Fruit fly (Drosophila melanogaster) whole organism, embryonic: ENCODE data around the gene fwe.

Experiments used
- Ada2b ChIP-seq: fragments of 200-800 bp; sonication (Bioruptor generic); IDR thresholded peaks from 2 replicates; pipeline ENCODE4 v1.3.6; 2022; ENCODE audit warnings: missing biosample characterization, missing genetic modification characterization
- C15 ChIP-seq: fragments of 200-800 bp; sonication (Bioruptor generic); IDR thresholded peaks from 3 replicates; pipeline ENCODE4 v1.3.6; 2022; ENCODE audit warnings: missing biosample characterization, missing genetic modification characterization
- CG10654 ChIP-seq: fragments of 200-800 bp; sonication (Bioruptor generic); optimal IDR thresholded peaks from 2 replicates; lab custom pipeline; 2016; ENCODE audit warnings: missing biosample characterization, missing genetic modification characterization
- CG10979 ChIP-seq: fragments of 200-800 bp; sonication (Bioruptor generic); optimal IDR thresholded peaks from 2 replicates; lab custom pipeline; 2018; ENCODE audit warnings: missing biosample characterization, mild to moderate bottlenecking, missing genetic modification characterization, moderate library complexity
- CG11504 ChIP-seq: fragments of 200-800 bp; sonication (Bioruptor generic); optimal IDR thresholded peaks from 3 replicates; lab custom pipeline; 2019; ENCODE audit warnings: missing biosample characterization, mild to moderate bottlenecking, missing genetic modification characterization, moderate library complexity
- CG13123 ChIP-seq: fragments of 200-800 bp; sonication (Bioruptor generic); optimal IDR thresholded peaks from 2 replicates; lab custom pipeline; 2016; ENCODE audit warnings: missing biosample characterization, missing genetic modification characterization
- CG14014 ChIP-seq: fragments of 200-800 bp; sonication (Bioruptor generic); IDR thresholded peaks from 2 replicates; pipeline ENCODE4 v1.3.6; 2022; ENCODE audit warnings: missing biosample characterization, missing genetic modification characterization
- CG1529 ChIP-seq: fragments of 200-800 bp; sonication (Bioruptor generic); optimal IDR thresholded peaks from 3 replicates; lab custom pipeline; 2018; ENCODE audit warnings: missing biosample characterization, missing genetic modification characterization
- CG15514 ChIP-seq: fragments of 200-800 bp; sonication (Bioruptor generic); optimal IDR thresholded peaks from 3 replicates; lab custom pipeline; 2017; ENCODE audit warnings: missing biosample characterization, missing genetic modification characterization, mild to moderate bottlenecking, moderate library complexity, missing genetic modification reagents
- CG16863 ChIP-seq: fragments of 200-800 bp; sonication (Bioruptor generic); optimal IDR thresholded peaks from 3 replicates; lab custom pipeline; 2016; ENCODE audit warnings: missing biosample characterization, missing genetic modification characterization
- CG18476 ChIP-seq: fragments of 200-800 bp; sonication (Bioruptor generic); optimal IDR thresholded peaks from 2 replicates; lab custom pipeline; 2016; ENCODE audit warnings: missing biosample characterization, mild to moderate bottlenecking, missing genetic modification characterization
- CG18599 ChIP-seq: fragments of 200-800 bp; sonication (Bioruptor generic); optimal IDR thresholded peaks from 3 replicates; lab custom pipeline; 2017; ENCODE audit warnings: missing biosample characterization, missing genetic modification characterization, mild to moderate bottlenecking, moderate library complexity, missing genetic modification reagents
- CG34422 ChIP-seq: fragments of 200-800 bp; sonication (Bioruptor generic); IDR thresholded peaks from 3 replicates; pipeline ENCODE4 v1.3.6; 2022; ENCODE audit warnings: missing biosample characterization, missing genetic modification characterization
- CG4328 ChIP-seq: fragments of 200-800 bp; sonication (Bioruptor generic); optimal IDR thresholded peaks from 3 replicates; lab custom pipeline; 2017; ENCODE audit warnings: missing biosample characterization, missing genetic modification reagents, missing genetic modification characterization
- CG5180 ChIP-seq: fragments of 200-800 bp; sonication (Bioruptor generic); optimal IDR thresholded peaks from 3 replicates; lab custom pipeline; 2017; ENCODE audit warnings: missing biosample characterization, missing genetic modification characterization, mild to moderate bottlenecking, moderate library complexity, missing genetic modification reagents
- CG5245 ChIP-seq: fragments of 200-800 bp; sonication (Bioruptor generic); optimal IDR thresholded peaks from 3 replicates; lab custom pipeline; 2016; ENCODE audit warnings: missing biosample characterization, missing genetic modification characterization
- CG6654 ChIP-seq: fragments of 200-800 bp; sonication (Bioruptor generic); optimal IDR thresholded peaks from 2 replicates; lab custom pipeline; 2017; ENCODE audit warnings: missing biosample characterization, mild to moderate bottlenecking, missing genetic modification characterization
- CG7745 ChIP-seq: fragments of 200-800 bp; sonication (Bioruptor generic); optimal IDR thresholded peaks from 2 replicates; lab custom pipeline; 2018; ENCODE audit warnings: missing biosample characterization, mild to moderate bottlenecking, missing genetic modification characterization, moderate library complexity
- CG9609 ChIP-seq: fragments of 200-800 bp; sonication (Bioruptor generic); optimal IDR thresholded peaks from 3 replicates; lab custom pipeline; 2016; ENCODE audit warnings: missing biosample characterization, missing genetic modification characterization
- CG9797 ChIP-seq: fragments of 200-800 bp; sonication (Bioruptor generic); optimal IDR thresholded peaks from 3 replicates; lab custom pipeline; 2018; ENCODE audit warnings: missing biosample characterization, mild to moderate bottlenecking, missing genetic modification characterization
- Chrac-16 ChIP-seq: fragments of 200-800 bp; sonication (Bioruptor generic); optimal IDR thresholded peaks from 3 replicates; lab custom pipeline; 2016; ENCODE audit warnings: missing biosample characterization, missing genetic modification characterization
- CoRest ChIP-seq: fragments of 200-800 bp; sonication (Bioruptor generic); optimal IDR thresholded peaks from 3 replicates; lab custom pipeline; 2018; ENCODE audit warnings: missing biosample characterization, mild to moderate bottlenecking, missing genetic modification characterization, moderate library complexity
- D19B ChIP-seq: fragments of 200-800 bp; sonication (Bioruptor generic); optimal IDR thresholded peaks from 2 replicates; lab custom pipeline; 2017; ENCODE audit warnings: missing biosample characterization, mild to moderate bottlenecking, missing genetic modification characterization
- Deaf1 ChIP-seq: fragments of 200-800 bp; optimal IDR thresholded peaks from 3 replicates; lab custom pipeline; 2019; ENCODE audit warnings: missing biosample characterization, mild to moderate bottlenecking, missing genetic modification characterization, moderate library complexity
- Ets65A ChIP-seq: fragments of 200-800 bp; sonication (Bioruptor generic); peaks from one replicate; lab custom pipeline; 2016; ENCODE audit warnings: missing biosample characterization, missing genetic modification characterization
- GATAe ChIP-seq: fragments of 200-800 bp; sonication (Bioruptor generic); conservative IDR thresholded peaks from 2 replicates; pipeline ENCODE4 v1.3.6; 2022; ENCODE audit warnings: missing biosample characterization, missing genetic modification characterization
- Gug ChIP-seq: fragments of 200-800 bp; sonication (Bioruptor generic); IDR thresholded peaks from 4 replicates; pipeline ENCODE4 v1.3.6; 2022; ENCODE audit warnings: missing biosample characterization, missing genetic modification characterization
- HLH4C ChIP-seq: fragments of 200-800 bp; sonication (Bioruptor generic); IDR thresholded peaks from 3 replicates; pipeline ENCODE4 v1.3.6; 2022; ENCODE audit warnings: missing biosample characterization, missing genetic modification characterization; ENCODE audit not compliant: partially characterized antibody
- Hr78 ChIP-seq, 2 experiments: fragments of 200-800 bp in 1 of 2; fragments of >200 bp in 1 of 2; sonication (Bioruptor generic) in 1 of 2; optimal IDR thresholded peaks; 2 replicates each; lab custom pipeline; 2017 to 2019; ENCODE audit warnings: missing biosample characterization in 2 of 2, missing genetic modification characterization in 2 of 2, mild to moderate bottlenecking in 1 of 2, moderate library complexity in 1 of 2
- Sin3A ChIP-seq: fragments of >200 bp; optimal IDR thresholded peaks from 2 replicates; lab custom pipeline; 2018
- Sox100B ChIP-seq: fragments of 200-800 bp; sonication (Bioruptor generic); optimal IDR thresholded peaks from 3 replicates; lab custom pipeline; 2018; ENCODE audit warnings: missing biosample characterization, mild to moderate bottlenecking, missing genetic modification characterization
- Sry-β ChIP-seq: fragments of 200-800 bp; sonication (Bioruptor generic); optimal IDR thresholded peaks from 2 replicates; lab custom pipeline; 2018; ENCODE audit warnings: missing biosample characterization, mild to moderate bottlenecking, missing genetic modification characterization, moderate library complexity
- YL-1 ChIP-seq: fragments of 200-800 bp; sonication (Bioruptor generic); optimal IDR thresholded peaks from 3 replicates; lab custom pipeline; 2017; ENCODE audit warnings: missing biosample characterization, mild to moderate bottlenecking, missing genetic modification characterization
- aop ChIP-seq: fragments of 200-800 bp; sonication (Bioruptor generic); IDR thresholded peaks from 2 replicates; pipeline ENCODE4 v1.3.6; 2022; ENCODE audit warnings: missing biosample characterization, missing genetic modification characterization
- bcd ChIP-seq: fragments of 200-800 bp; sonication (Bioruptor generic); optimal IDR thresholded peaks from 2 replicates; lab custom pipeline; 2017; ENCODE audit warnings: missing biosample characterization, mild to moderate bottlenecking, missing genetic modification characterization
- chm ChIP-seq: fragments of 200-800 bp; sonication (Bioruptor generic); IDR thresholded peaks from 2 replicates; pipeline ENCODE4 v1.3.6; 2022; ENCODE audit warnings: missing biosample characterization, missing genetic modification characterization
- fd102C ChIP-seq: fragments of 200-800 bp; sonication (Bioruptor generic); optimal IDR thresholded peaks from 2 replicates; lab custom pipeline; 2018; ENCODE audit warnings: missing biosample characterization, mild to moderate bottlenecking, missing genetic modification characterization, moderate library complexity
- gcm ChIP-seq: fragments of 200-800 bp; sonication (Bioruptor generic); optimal IDR thresholded peaks from 2 replicates; lab custom pipeline; 2019; ENCODE audit warnings: missing biosample characterization, mild to moderate bottlenecking, missing genetic modification characterization, moderate library complexity
- gsb-n ChIP-seq: fragments of 200-800 bp; sonication (Bioruptor generic); optimal IDR thresholded peaks from 3 replicates; lab custom pipeline; 2018; ENCODE audit warnings: missing biosample characterization, mild to moderate bottlenecking, missing genetic modification characterization
- hth ChIP-seq: fragments of >200 bp; optimal IDR thresholded peaks from 2 replicates; lab custom pipeline; 2017; ENCODE audit warnings: inconsistent platforms
- jumu ChIP-seq: fragments of 200-800 bp; sonication (Bioruptor generic); optimal IDR thresholded peaks from 3 replicates; lab custom pipeline; 2016; ENCODE audit warnings: missing biosample characterization, missing genetic modification characterization
- maf-S ChIP-seq: fragments of 200-800 bp; sonication (Bioruptor generic); optimal IDR thresholded peaks from 2 replicates; lab custom pipeline; 2016; ENCODE audit warnings: missing biosample characterization, missing genetic modification characterization
- org-1 ChIP-seq: fragments of 200-800 bp; sonication (Bioruptor generic); optimal IDR thresholded peaks from 2 replicates; lab custom pipeline; 2017; ENCODE audit warnings: missing biosample characterization, missing genetic modification characterization
- peb ChIP-seq: fragments of 200-800 bp; sonication (Bioruptor generic); IDR thresholded peaks from 2 replicates; pipeline ENCODE4 v1.3.6; 2022; ENCODE audit warnings: missing biosample characterization, missing genetic modification characterization
- pros ChIP-seq: fragments of 200-800 bp; sonication (Bioruptor generic); optimal IDR thresholded peaks from 3 replicates; lab custom pipeline; 2019; ENCODE audit warnings: missing biosample characterization, mild to moderate bottlenecking, missing genetic modification characterization, moderate library complexity
- rib ChIP-seq: fragments of 200-800 bp; sonication (Bioruptor generic); IDR thresholded peaks from 2 replicates; pipeline ENCODE4 v1.3.6; 2022; ENCODE audit warnings: missing biosample characterization, missing genetic modification characterization
- toy ChIP-seq: fragments of 200-800 bp; sonication (Bioruptor generic); IDR thresholded peaks from 2 replicates; pipeline ENCODE4 v1.3.6; 2022; ENCODE audit warnings: missing biosample characterization, missing genetic modification characterization
- twi ChIP-seq: fragments of 200-800 bp; optimal IDR thresholded peaks from 2 replicates; lab custom pipeline; 2019; ENCODE audit warnings: missing biosample characterization, mild to moderate bottlenecking, missing genetic modification characterization, moderate library complexity
- z ChIP-seq: fragments of 200-800 bp; sonication (Bioruptor generic); IDR thresholded peaks from 3 replicates; pipeline ENCODE4 v1.3.6; 2022; ENCODE audit warnings: missing biosample characterization, missing genetic modification characterization

fwe gene

DNA sequence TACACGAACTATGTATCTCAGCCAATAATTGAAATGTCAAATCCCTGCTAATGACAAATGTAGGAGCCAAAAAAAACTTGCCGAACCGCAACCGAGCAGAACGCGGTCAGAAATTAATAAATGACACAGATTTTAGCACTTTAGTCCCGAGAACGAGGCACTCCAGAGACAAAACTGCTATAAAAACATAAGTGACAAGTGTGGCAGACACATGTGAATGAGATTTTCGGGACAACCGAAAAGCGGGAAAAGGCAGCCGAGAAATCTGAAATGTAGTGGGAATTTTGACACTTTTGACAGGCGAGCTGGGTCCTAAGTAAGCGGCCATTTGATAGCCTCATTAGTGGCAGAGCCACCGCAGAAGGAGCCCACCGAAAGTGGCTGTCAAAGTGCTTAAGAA, 25.1 kb downstream of the fwe start:
- TF ChIP-seq Ets65A (GFP tag; lab: Kevin White, UChicago) (peak; percentile 71), twi (tag; lab: Kevin White, UChicago) (peak; percentile 96), chm (GFP tag; lab: Robert Waterston, UW) (0 out of 2 replicates have a peak, but pooled peaks have one; percentile 33), rib (GFP tag; lab: Robert Waterston, UW) (no peak), pros (peak; percentile 34)

- TF ChIP-seq CG18599 (GFP tag; lab: Kevin White, UChicago) (peak; percentile 74), Sry-β (no peak), CG14014 (0 out of 2 replicates have a peak, but pooled peaks have one; percentile 20), Ada2b (no peak), Gug (no peak), CoRest (tag; lab: Kevin White, UChicago) (peak; percentile 68), Sin3A (lab: Kevin White, UChicago) (no peak), Sox100B (peak; percentile 54), CG11504 (tag; lab: Kevin White, UChicago) (peak; percentile 74), D19B (GFP tag; lab: Kevin White, UChicago) (no peak), CG6654 (GFP tag; lab: Kevin White, UChicago) (no peak), Hr78 (GFP tag; optimal IDR thresholded peaks at IDR 0.05; lab: Kevin White, UChicago) (peak in 1 of 2 experiments; percentile 3), CG4328 (no peak), CG5180 (GFP tag; lab: Kevin White, UChicago) (no peak), CG9609 (GFP tag; lab: Kevin White, UChicago) (no peak), C15 (GFP tag; lab: Robert Waterston, UW) (no peak), CG1529 (GFP tag; lab: Kevin White, UChicago) (no peak), CG34422 (0 out of 3 replicates have a peak, but pooled peaks have one; percentile 36), Chrac-16 (GFP tag; lab: Kevin White, UChicago) (peak; percentile 44), CG5245 (GFP tag; lab: Kevin White, UChicago) (peak; percentile 26), org-1 (GFP tag; lab: Kevin White, UChicago) (peak; percentile 22), CG10654 (no peak), gcm (GFP tag; lab: Kevin White, UChicago) (peak; percentile 65), z (no peak), pros (peak; percentile 59), CG18476 (GFP tag; lab: Kevin White, UChicago) (peak; percentile 8), rib (GFP tag; lab: Robert Waterston, UW) (no peak), HLH4C (GFP tag; lab: Robert Waterston, UW) (no peak), peb (GFP tag; lab: Robert Waterston, UW) (no peak), CG10979 (tag; lab: Kevin White, UChicago) (peak; percentile 85), bcd (GFP tag; lab: Kevin White, UChicago) (peak; percentile 26), toy (GFP tag; lab: Robert Waterston, UW) (no peak), CG9797 (no peak), CG7745 (no peak), fd102C (GFP tag; lab: Kevin White, UChicago) (peak; percentile 35), Deaf1 (peak; percentile 33), YL-1 (GFP tag; lab: Kevin White, UChicago) (no peak), gsb-n (tag; lab: Kevin White, UChicago) (peak; percentile 78), GATAe (GFP tag; lab: Robert Waterston, UW) (no peak), jumu (GFP tag; lab: Kevin White, UChicago) (no peak), aop (GFP tag; lab: Robert Waterston, UW) (no peak), CG15514 (GFP tag; lab: Kevin White, UChicago) (no peak), CG13123 (GFP tag; lab: Kevin White, UChicago) (peak; percentile 16), hth (lab: Kevin White, UChicago) (no peak), maf-S (GFP tag; lab: Kevin White, UChicago) (no peak), CG16863 (GFP tag; lab: Kevin White, UChicago) (no peak)
Measured at dm6 chr3L:15787406-15787805, 28.8 kb downstream of the fwe start.
